Worm (Caenorhabditis elegans) whole organism, L1 larva: ENCODE data around the gene R05G9.1.

Source experiments
- C16A3.4 ChIP-seq: fragments of 150-350 bp; optimal IDR thresholded peaks from 2 replicates; lab custom pipeline; 2014; ENCODE audit warnings: missing biosample characterization, missing genetic modification characterization
- C34B4.2 ChIP-seq: sonication (generic microtip); optimal IDR thresholded peaks from 2 replicates; lab custom pipeline; 2017; ENCODE audit warnings: mild to moderate bottlenecking, missing genetic modification characterization, missing compliant biosample characterization
- Y116A8C.19 ChIP-seq: sonication (generic microtip); optimal IDR thresholded peaks from 2 replicates; lab custom pipeline; 2016; ENCODE audit warnings: missing compliant biosample characterization, missing genetic modification characterization, borderline replicate concordance
- alr-1 ChIP-seq: fragments of 200-800 bp; sonication (Bioruptor generic); optimal IDR thresholded peaks from 2 replicates; lab custom pipeline; 2018; ENCODE audit warnings: borderline replicate concordance, mild to moderate bottlenecking, missing genetic modification characterization, missing compliant biosample characterization
- ama-1 ChIP-seq: fragments of 150-350 bp; optimal IDR thresholded peaks from 2 replicates; lab custom pipeline; 2014
- blmp-1 ChIP-seq: fragments of 150-350 bp; optimal IDR thresholded peaks from 2 replicates; lab custom pipeline; 2014; ENCODE audit warnings: missing biosample characterization, missing genetic modification characterization
- ceh-82 ChIP-seq, 3 experiments: fragments of 150-350 bp in 1 of 3; sonication (generic microtip) in 2 of 3; optimal IDR thresholded peaks; 2 replicates each; lab custom pipeline; 2014 to 2017; ENCODE audit warnings: missing biosample characterization in 3 of 3, missing genetic modification characterization in 3 of 3
- ces-1 ChIP-seq: fragments of 150-350 bp; optimal IDR thresholded peaks from 2 replicates; lab custom pipeline; 2014; ENCODE audit warnings: missing biosample characterization, missing genetic modification reagents, missing genetic modification characterization
- dpl-1 ChIP-seq, 3 experiments: fragments of 150-350 bp in 2 of 3; sonication (generic microtip) in 1 of 3; optimal IDR thresholded peaks; 2 replicates each; lab custom pipeline; 2014 to 2017; ENCODE audit warnings: missing biosample characterization in 3 of 3, missing genetic modification characterization in 3 of 3, missing genetic modification reagents in 3 of 3
- egl-13 ChIP-seq: sonication (generic microtip); optimal IDR thresholded peaks from 2 replicates; lab custom pipeline; 2016; ENCODE audit warnings: missing genotype, missing genetic modification reagents, missing genetic modification characterization, missing compliant biosample characterization
- egl-27 ChIP-seq, 2 experiments: fragments of 150-350 bp in 1 of 2; sonication (generic microtip); optimal IDR thresholded peaks; 3 replicates each; lab custom pipeline; 2017 to 2018; ENCODE audit warnings: missing biosample characterization in 2 of 2, missing genetic modification characterization in 2 of 2, missing genetic modification reagents in 2 of 2
- elt-2 ChIP-seq: sonication (generic microtip); optimal IDR thresholded peaks from 2 replicates; lab custom pipeline; 2016; ENCODE audit warnings: missing genetic modification characterization, mild to moderate bottlenecking, inconsistent platforms, missing compliant biosample characterization, missing genetic modification reagents
- fkh-10 ChIP-seq: sonication (generic microtip); optimal IDR thresholded peaks from 2 replicates; lab custom pipeline; 2017; ENCODE audit warnings: missing biosample characterization, missing genetic modification reagents, missing genetic modification characterization
- fkh-4 ChIP-seq: sonication (generic microtip); optimal IDR thresholded peaks from 2 replicates; lab custom pipeline; 2016; ENCODE audit warnings: missing compliant biosample characterization, missing genetic modification characterization, borderline replicate concordance
- fkh-8 ChIP-seq: sonication (generic microtip); optimal IDR thresholded peaks from 2 replicates; lab custom pipeline; 2016; ENCODE audit warnings: mild to moderate bottlenecking, missing genetic modification characterization, missing compliant biosample characterization
- fos-1 ChIP-seq: fragments of 150-350 bp; optimal IDR thresholded peaks from 2 replicates; lab custom pipeline; 2014; ENCODE audit warnings: missing biosample characterization, missing genetic modification characterization
- grh-1 ChIP-seq: fragments of 200-800 bp; sonication (Bioruptor generic); IDR thresholded peaks from 2 replicates; pipeline ENCODE4 v1.3.6; 2022; ENCODE audit warnings: missing genetic modification reagents, missing genetic modification characterization, missing compliant biosample characterization
- hlh-17 ChIP-seq: fragments of 200-800 bp; sonication (Bioruptor generic); optimal IDR thresholded peaks from 2 replicates; lab custom pipeline; 2018; ENCODE audit warnings: missing genetic modification characterization, mild to moderate bottlenecking, missing compliant biosample characterization, moderate library complexity, borderline replicate concordance
- isw-1 ChIP-seq: fragments of 200-800 bp; sonication (Bioruptor generic); IDR thresholded peaks from 2 replicates; pipeline ENCODE4 v1.3.6; 2022; ENCODE audit warnings: missing genetic modification characterization, missing compliant biosample characterization
- jun-1 ChIP-seq: fragments of 150-350 bp; optimal IDR thresholded peaks from 2 replicates; lab custom pipeline; 2014; ENCODE audit warnings: missing biosample characterization, missing genetic modification reagents, missing genetic modification characterization
- lin-13 ChIP-seq: fragments of 150-350 bp; optimal IDR thresholded peaks from 2 replicates; lab custom pipeline; 2014; ENCODE audit warnings: missing biosample characterization, missing genetic modification reagents, missing genetic modification characterization
- lin-14 ChIP-seq: fragments of 200-800 bp; sonication (Bioruptor generic); optimal IDR thresholded peaks from 2 replicates; lab custom pipeline; 2018; ENCODE audit warnings: mild to moderate bottlenecking, missing genetic modification characterization, moderate library complexity, missing compliant biosample characterization
- lin-35 ChIP-seq, 2 experiments: fragments of 150-350 bp; optimal IDR thresholded peaks; 2 replicates each; lab custom pipeline; 2014; ENCODE audit warnings: missing biosample characterization in 2 of 2, missing genetic modification characterization in 2 of 2, missing genetic modification reagents in 2 of 2
- lin-39 ChIP-seq: fragments of 150-350 bp; optimal IDR thresholded peaks from 2 replicates; lab custom pipeline; 2014; ENCODE audit warnings: missing biosample characterization, missing genetic modification reagents, missing genetic modification characterization
- lir-3 ChIP-seq: sonication (generic microtip); optimal IDR thresholded peaks from 2 replicates; lab custom pipeline; 2016; ENCODE audit warnings: mild to moderate bottlenecking, missing genetic modification characterization, moderate library complexity, missing compliant biosample characterization; ENCODE audit not compliant: poor library complexity
- mab-9 ChIP-seq: fragments of 200-800 bp; sonication (Bioruptor generic); IDR thresholded peaks from 2 replicates; pipeline ENCODE4 v1.3.6; 2022; ENCODE audit warnings: missing genetic modification reagents, missing genetic modification characterization, missing compliant biosample characterization
- mdl-1 ChIP-seq, 2 experiments: fragments of 150-350 bp; optimal IDR thresholded peaks; 2 replicates each; lab custom pipeline; 2014 to 2017; ENCODE audit warnings: missing biosample characterization in 2 of 2, missing genetic modification characterization in 2 of 2, inconsistent platforms in 1 of 2
- mef-2 ChIP-seq: fragments of 150-350 bp; optimal IDR thresholded peaks from 2 replicates; lab custom pipeline; 2014; ENCODE audit warnings: missing biosample characterization, missing genetic modification characterization
- mep-1 ChIP-seq: fragments of 150-350 bp; optimal IDR thresholded peaks from 2 replicates; lab custom pipeline; 2014; ENCODE audit warnings: missing biosample characterization, missing genetic modification characterization
- nhr-19 ChIP-seq: fragments of 200-800 bp; sonication (Bioruptor generic); conservative IDR thresholded peaks from 2 replicates; pipeline ENCODE4 v1.3.6; 2022; ENCODE audit warnings: missing genetic modification characterization, missing compliant biosample characterization
- nhr-20 ChIP-seq: sonication (generic microtip); optimal IDR thresholded peaks from 2 replicates; lab custom pipeline; 2016; ENCODE audit warnings: mild to moderate bottlenecking, missing genetic modification characterization, missing compliant biosample characterization
- nhr-47 ChIP-seq: sonication (generic microtip); optimal IDR thresholded peaks from 2 replicates; lab custom pipeline; 2016; ENCODE audit warnings: mild to moderate bottlenecking, missing genetic modification characterization, moderate library complexity, missing compliant biosample characterization
- nhr-76 ChIP-seq: sonication (generic microtip); optimal IDR thresholded peaks from 2 replicates; lab custom pipeline; 2017; ENCODE audit warnings: missing biosample characterization, missing genetic modification characterization
- nhr-77 ChIP-seq: fragments of 150-350 bp; optimal IDR thresholded peaks from 2 replicates; lab custom pipeline; 2014; ENCODE audit warnings: missing biosample characterization, missing genetic modification characterization
- nhr-84 ChIP-seq: sonication (generic microtip); optimal IDR thresholded peaks from 2 replicates; lab custom pipeline; 2017; ENCODE audit warnings: missing biosample characterization, missing genetic modification characterization
- nhr-85 ChIP-seq: sonication (generic microtip); peaks from one replicate; lab custom pipeline; 2016; ENCODE audit warnings: missing genetic modification characterization, inconsistent platforms, missing compliant biosample characterization
- pqm-1 ChIP-seq: sonication (generic microtip); optimal IDR thresholded peaks from 3 replicates; lab custom pipeline; 2017; ENCODE audit warnings: missing biosample characterization, missing genetic modification characterization
- snu-23 ChIP-seq: sonication (generic microtip); optimal IDR thresholded peaks from 2 replicates; lab custom pipeline; 2016; ENCODE audit warnings: missing genetic modification characterization, missing compliant biosample characterization
- sox-4 ChIP-seq: sonication (generic microtip); optimal IDR thresholded peaks from 2 replicates; lab custom pipeline; 2016; ENCODE audit warnings: missing genetic modification characterization, missing compliant biosample characterization
- swsn-7 ChIP-seq: sonication (generic microtip); optimal IDR thresholded peaks from 2 replicates; lab custom pipeline; 2016; ENCODE audit warnings: missing genetic modification characterization, missing compliant biosample characterization
- unc-130 ChIP-seq: fragments of 150-350 bp; optimal IDR thresholded peaks from 2 replicates; lab custom pipeline; 2017; ENCODE audit warnings: missing biosample characterization, missing genetic modification characterization, inconsistent platforms
- unc-86 ChIP-seq: sonication (generic microtip); optimal IDR thresholded peaks from 2 replicates; lab custom pipeline; 2016; ENCODE audit warnings: missing genetic modification characterization, missing compliant biosample characterization
- xbp-1 ChIP-seq: sonication (generic microtip); optimal IDR thresholded peaks from 2 replicates; lab custom pipeline; 2016; ENCODE audit warnings: missing genetic modification characterization, missing compliant biosample characterization
- ztf-11 ChIP-seq, 2 experiments: sonication (generic microtip); optimal IDR thresholded peaks; 2 replicates each; lab custom pipeline; 2016 to 2017; ENCODE audit warnings: missing genetic modification characterization in 2 of 2, missing biosample characterization in 1 of 2, missing compliant biosample characterization in 1 of 2
- ztf-4 ChIP-seq: fragments of 150-350 bp; optimal IDR thresholded peaks from 2 replicates; lab custom pipeline; 2014; ENCODE audit warnings: missing biosample characterization, missing genetic modification characterization

R05G9.1 gene

ce11 chrII:6491817-6492452, 11.0 kb upstream of the R05G9.1 start, which contains the start of the genes T28D9.11 and T28D9.1 (continued):
- TF ChIP-seq mep-1 (tag; lab: Kevin White, UChicago) (peak; percentile 30), nhr-77 (tag; lab: Kevin White, UChicago) (peak; percentile 54), ama-1 (peak; percentile 59), nhr-19 (0 out of 2 replicates have a peak, but pooled peaks have one; percentile 16), ztf-4 (tag; lab: Kevin White, UChicago) (peak; percentile 23), egl-13 (tag; lab: Kevin White, UChicago) (peak; percentile 26), fkh-10 (peak; percentile 50), dpl-1 (GFP tag; optimal IDR thresholded peaks at IDR 0.05; lab: Kevin White, UChicago) (peak in 2 of 3 experiments; percentile 4 to 50), lin-13 (peak; percentile 33), ztf-11 (tag; optimal IDR thresholded peaks at IDR 0.05; lab: Kevin White, UChicago) (peak in 1 of 2 experiments; percentile 54), swsn-7 (tag; lab: Kevin White, UChicago) (peak; percentile 49), nhr-20 (tag; lab: Kevin White, UChicago) (peak; percentile 32), nhr-85 (tag; lab: Kevin White, UChicago) (no peak), unc-86 (tag; lab: Kevin White, UChicago) (peak; percentile 53), snu-23 (peak; percentile 32), ces-1 (GFP tag; lab: Kevin White, UChicago) (no peak), xbp-1 (peak; percentile 6), sox-4 (tag; lab: Kevin White, UChicago) (no peak), grh-1 (0 out of 2 replicates have a peak, but pooled peaks have one; percentile 22), unc-130 (no peak), mab-9 (GFP tag; lab: Robert Waterston, UW) (0 out of 2 replicates have a peak, but pooled peaks have one; percentile 25)

- TF ChIP-seq fkh-10 = no peak
- TF ChIP-seq ces-1 (GFP tag; lab: Kevin White, UChicago) = no peak
- no peak for TF ChIP-seq lin-39
- TF ChIP-seq elt-2 (tag; lab: Kevin White, UChicago) = no peak
- TF ChIP-seq lin-14 (GFP tag; lab: Kevin White, UChicago) = no peak
- TF ChIP-seq nhr-76 (tag; lab: Kevin White, UChicago) = no peak
- no peak for TF ChIP-seq snu-23
- no peak for TF ChIP-seq sox-4 (tag; lab: Kevin White, UChicago)
- no peak for TF ChIP-seq Y116A8C.19
- no peak for TF ChIP-seq C16A3.4 (tag; lab: Kevin White, UChicago)
- no peak for TF ChIP-seq mdl-1 (tag; optimal IDR thresholded peaks at IDR 0.05; lab: Kevin White, UChicago)
- no peak for TF ChIP-seq egl-27 (tag; optimal IDR thresholded peaks at IDR 0.05; lab: Kevin White, UChicago)
- no peak for TF ChIP-seq alr-1
- TF ChIP-seq pqm-1 = no peak
- no peak for TF ChIP-seq jun-1 (tag; lab: Kevin White, UChicago)
- no peak for TF ChIP-seq fos-1
- TF ChIP-seq C34B4.2 (tag; lab: Kevin White, UChicago) = no peak
Measured at ce11 chrII:6493139-6493538, 9.8 kb upstream of the R05G9.1 start.

ce11 chrII:6493709-6494326, 9.2 kb upstream of the R05G9.1 start:
- TF ChIP-seq nhr-84 (tag; lab: Kevin White, UChicago) (no peak), lir-3 (tag; lab: Kevin White, UChicago) (no peak), nhr-47 (tag; lab: Kevin White, UChicago) (no peak), C16A3.4 (tag; lab: Kevin White, UChicago) (no peak), mef-2 (no peak), blmp-1 (tag; lab: Kevin White, UChicago) (peak; percentile 2), ceh-82 (tag; optimal IDR thresholded peaks at IDR 0.05; lab: Kevin White, UChicago) (no peak), grh-1 (no peak), mdl-1 (tag; optimal IDR thresholded peaks at IDR 0.05; lab: Kevin White, UChicago) (no peak), lin-14 (GFP tag; lab: Kevin White, UChicago) (no peak), lin-35 (GFP tag; optimal IDR thresholded peaks at IDR 0.05; lab: Kevin White, UChicago) (no peak), swsn-7 (tag; lab: Kevin White, UChicago) (no peak), fkh-4 (tag; lab: Kevin White, UChicago) (no peak), isw-1 (no peak), ztf-4 (tag; lab: Kevin White, UChicago) (peak; percentile 14), fkh-8 (tag; lab: Kevin White, UChicago) (no peak), hlh-17 (GFP tag; lab: Kevin White, UChicago) (no peak)
